Worm (Caenorhabditis elegans) whole organism, midembryonic: Measurements from ENCODE around the gene cope-1.

ENCODE experiments used
- T22C8.4 ChIP-seq: fragments of 200-800 bp; sonication (Bioruptor generic); IDR thresholded peaks from 2 replicates; pipeline ENCODE4 v1.3.6; 2022; ENCODE audit warnings: missing genetic modification characterization, missing compliant biosample characterization
- cog-1 ChIP-seq: sonication (generic microtip); optimal IDR thresholded peaks from 2 replicates; lab custom pipeline; 2016; ENCODE audit warnings: missing genetic modification characterization, missing compliant biosample characterization
- flt-1 ChIP-seq: fragments of 200-800 bp; sonication (Bioruptor generic); IDR thresholded peaks from 2 replicates; pipeline ENCODE4 v1.3.6; 2022; ENCODE audit warnings: missing genetic modification characterization, missing compliant biosample characterization
- klf-2 ChIP-seq: fragments of 200-800 bp; sonication (Bioruptor generic); conservative IDR thresholded peaks from 2 replicates; pipeline ENCODE4 v1.3.6; 2022; ENCODE audit warnings: missing genetic modification reagents, missing genetic modification characterization, missing compliant biosample characterization
- med-1 ChIP-seq: sonication (generic microtip); optimal IDR thresholded peaks from 2 replicates; lab custom pipeline; 2017; ENCODE audit warnings: missing genetic modification characterization, mild to moderate bottlenecking, missing compliant biosample characterization, antibody characterized with exemption, missing genetic modification reagents; ENCODE audit not compliant: insufficient read depth
- ref-1 ChIP-seq: fragments of 200-800 bp; sonication (Bioruptor generic); conservative IDR thresholded peaks from 2 replicates; pipeline ENCODE4 v1.3.6; 2022; ENCODE audit warnings: missing genetic modification reagents, missing genetic modification characterization, missing compliant biosample characterization
- tab-1 ChIP-seq: fragments of 200-800 bp; sonication (Bioruptor generic); IDR thresholded peaks from 2 replicates; pipeline ENCODE4 v1.3.6; 2022; ENCODE audit warnings: missing genetic modification characterization, missing compliant biosample characterization
- ztf-23 ChIP-seq: fragments of 200-800 bp; sonication (Bioruptor generic); IDR thresholded peaks from 2 replicates; pipeline ENCODE4 v1.3.6; 2022; ENCODE audit warnings: missing genetic modification reagents, missing genetic modification characterization, missing compliant biosample characterization
- ztf-29 ChIP-seq: fragments of 200-800 bp; sonication (Bioruptor generic); IDR thresholded peaks from 2 replicates; pipeline ENCODE4 v1.3.6; 2022; ENCODE audit warnings: missing genetic modification reagents, missing genetic modification characterization, missing compliant biosample characterization

ce11 chrIII:13458978-13459596, 33.0 kb downstream of the cope-1 start, which contains the start of gene tag-164:
- TF ChIP-seq med-1 (no peak), flt-1 (GFP tag; lab: Robert Waterston, UW) (no peak), tab-1 (GFP tag; lab: Robert Waterston, UW) (no peak), ztf-29 (GFP tag; lab: Robert Waterston, UW) (no peak), ref-1 (no peak), ztf-23 (GFP tag; lab: Robert Waterston, UW) (no peak), cog-1 (tag; lab: Kevin White, UChicago) (no peak), T22C8.4 (GFP tag; lab: Robert Waterston, UW) (no peak), klf-2 (no peak)
